Worm (Caenorhabditis elegans) whole organism, early embryonic: ENCODE results near the gene Y70C5C.1.

Source experiments
- ama-1 ChIP-seq: fragments of 150-350 bp; optimal IDR thresholded peaks from 2 replicates; lab custom pipeline; 2014
- ets-7 ChIP-seq: sonication (generic microtip); optimal IDR thresholded peaks from 2 replicates; lab custom pipeline; 2016; ENCODE audit warnings: missing genotype, missing genetic modification characterization, missing compliant biosample characterization
- pes-1 ChIP-seq: fragments of 200-800 bp; sonication (Bioruptor generic); IDR thresholded peaks from 2 replicates; pipeline ENCODE4 v1.3.6; 2022; ENCODE audit warnings: missing genetic modification reagents, missing genetic modification characterization, missing compliant biosample characterization
- tbx-11 ChIP-seq: fragments of 200-800 bp; sonication (Bioruptor generic); IDR thresholded peaks from 2 replicates; pipeline ENCODE4 v1.3.6; 2022; ENCODE audit warnings: missing genetic modification characterization, missing compliant biosample characterization
- tbx-37 ChIP-seq: fragments of 200-800 bp; sonication (Bioruptor generic); conservative IDR thresholded peaks from 2 replicates; pipeline ENCODE4 v1.3.6; 2022; ENCODE audit warnings: missing genetic modification reagents, missing genetic modification characterization, missing compliant biosample characterization

DNA sequence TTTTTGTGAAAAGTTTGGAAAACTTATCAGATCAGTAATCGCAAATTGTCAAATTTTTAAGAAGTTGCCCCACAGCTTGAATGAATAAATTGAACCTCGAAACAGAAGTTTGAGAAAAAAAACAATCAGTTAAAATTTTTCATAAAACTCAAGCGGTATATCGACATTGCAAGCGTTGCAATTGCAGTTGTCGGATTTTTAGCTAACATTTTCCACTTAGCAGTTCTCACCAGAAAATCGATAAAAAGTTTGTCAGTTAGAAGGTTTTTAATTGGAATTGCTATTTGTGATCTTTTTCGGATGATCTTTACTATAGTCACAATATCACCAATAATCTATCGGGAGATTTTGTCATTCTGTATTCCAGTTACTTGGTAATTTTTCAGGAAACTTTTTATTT lies 14.3 kb upstream of the Y70C5C.1 start, which contains the start of gene srw-43:
- TF ChIP-seq ama-1 (lab: Kevin White, UChicago) (no peak), ets-7 (tag; lab: Kevin White, UChicago) (no peak), tbx-37 (GFP tag; lab: Robert Waterston, UW) (no peak), tbx-11 (no peak), pes-1 (GFP tag; lab: Robert Waterston, UW) (no peak)
